Worm (Caenorhabditis elegans): ENCODE data around the gene math-25.

ce11 chrII:1921018-1921417 lies 25.2 kb downstream of the math-25 start, which contains the start of gene bath-7:
- TF ChIP-seq dsc-1 (tag; optimal IDR thresholded peaks at IDR 0.05): no peak
- TF ChIP-seq nhr-85 (tag): no peak

Data from whole organism, L1 larva.